Fruit fly (Drosophila melanogaster) whole organism, embryonic: ENCODE data around the gene Mrgn1.

Experiments
- B-H1 ChIP-seq: fragments of 200-800 bp; sonication (Bioruptor generic); IDR thresholded peaks from 3 replicates; pipeline ENCODE4 v1.3.6; 2022; ENCODE audit warnings: missing biosample characterization, missing genetic modification characterization
- Bgb ChIP-seq: fragments of 200-800 bp; sonication (Bioruptor generic); IDR thresholded peaks from 2 replicates; pipeline ENCODE4 v1.3.6; 2022; ENCODE audit warnings: missing biosample characterization, missing genetic modification characterization; ENCODE audit not compliant: partially characterized antibody
- C15 ChIP-seq: fragments of 200-800 bp; sonication (Bioruptor generic); IDR thresholded peaks from 3 replicates; pipeline ENCODE4 v1.3.6; 2022; ENCODE audit warnings: missing biosample characterization, missing genetic modification characterization
- CG12155 ChIP-seq: fragments of 200-800 bp; sonication (Bioruptor generic); optimal IDR thresholded peaks from 3 replicates; lab custom pipeline; 2016; ENCODE audit warnings: missing biosample characterization, missing genetic modification characterization
- CG13287 ChIP-seq: fragments of 200-800 bp; sonication (Bioruptor generic); IDR thresholded peaks from 2 replicates; pipeline ENCODE4 v1.3.6; 2022; ENCODE audit warnings: missing biosample characterization, missing genetic modification characterization; ENCODE audit not compliant: partially characterized antibody
- CG15479 ChIP-seq: fragments of 200-800 bp; sonication (Bioruptor generic); optimal IDR thresholded peaks from 3 replicates; lab custom pipeline; 2019; ENCODE audit warnings: missing biosample characterization, mild to moderate bottlenecking, missing genetic modification characterization, moderate library complexity
- CG15696 ChIP-seq: fragments of 200-800 bp; sonication (Bioruptor generic); optimal IDR thresholded peaks from 2 replicates; lab custom pipeline; 2019; ENCODE audit warnings: missing biosample characterization, mild to moderate bottlenecking, missing genetic modification characterization, moderate library complexity
- CG17568 ChIP-seq: fragments of 200-800 bp; sonication (Bioruptor generic); optimal IDR thresholded peaks from 2 replicates; lab custom pipeline; 2018; ENCODE audit warnings: missing biosample characterization, mild to moderate bottlenecking, missing genetic modification characterization, moderate library complexity
- CG17829 ChIP-seq: fragments of 200-800 bp; optimal IDR thresholded peaks from 2 replicates; lab custom pipeline; 2019; ENCODE audit warnings: missing biosample characterization, mild to moderate bottlenecking, missing genetic modification characterization, moderate library complexity
- CG32772 ChIP-seq: fragments of 200-800 bp; sonication (Bioruptor generic); IDR thresholded peaks from 2 replicates; pipeline ENCODE4 v1.3.6; 2022; ENCODE audit warnings: missing biosample characterization, missing genetic modification characterization
- CG34422 ChIP-seq: fragments of 200-800 bp; sonication (Bioruptor generic); IDR thresholded peaks from 3 replicates; pipeline ENCODE4 v1.3.6; 2022; ENCODE audit warnings: missing biosample characterization, missing genetic modification characterization
- CG3847 ChIP-seq: fragments of 200-800 bp; sonication (Bioruptor generic); IDR thresholded peaks from 2 replicates; pipeline ENCODE4 v1.3.6; 2022; ENCODE audit warnings: missing biosample characterization, missing genetic modification characterization
- CG4328 ChIP-seq: fragments of 200-800 bp; sonication (Bioruptor generic); optimal IDR thresholded peaks from 3 replicates; lab custom pipeline; 2017; ENCODE audit warnings: missing biosample characterization, missing genetic modification reagents, missing genetic modification characterization
- CG4360 ChIP-seq: fragments of 200-800 bp; sonication (Bioruptor generic); IDR thresholded peaks from 2 replicates; pipeline ENCODE4 v1.3.6; 2022; ENCODE audit warnings: missing biosample characterization, missing genetic modification characterization
- CG9817 ChIP-seq: fragments of 200-800 bp; sonication (Bioruptor generic); optimal IDR thresholded peaks from 2 replicates; lab custom pipeline; 2018; ENCODE audit warnings: missing biosample characterization, mild to moderate bottlenecking, missing genetic modification characterization, moderate library complexity
- CG9932 ChIP-seq: fragments of 200-800 bp; sonication (Bioruptor generic); IDR thresholded peaks from 2 replicates; pipeline ENCODE4 v1.3.6; 2022; ENCODE audit warnings: missing biosample characterization, missing genetic modification characterization
- CoRest ChIP-seq: fragments of 200-800 bp; sonication (Bioruptor generic); optimal IDR thresholded peaks from 3 replicates; lab custom pipeline; 2018; ENCODE audit warnings: missing biosample characterization, mild to moderate bottlenecking, missing genetic modification characterization, moderate library complexity
- Dip2 ChIP-seq: fragments of 200-800 bp; sonication (Bioruptor generic); IDR thresholded peaks from 2 replicates; pipeline ENCODE4 v1.3.6; 2022; ENCODE audit warnings: missing biosample characterization, missing genetic modification characterization
- Ets65A ChIP-seq: fragments of 200-800 bp; sonication (Bioruptor generic); peaks from one replicate; lab custom pipeline; 2016; ENCODE audit warnings: missing biosample characterization, missing genetic modification characterization
- H15 ChIP-seq: fragments of 200-800 bp; sonication (Bioruptor generic); IDR thresholded peaks from 3 replicates; pipeline ENCODE4 v1.3.6; 2022; ENCODE audit warnings: missing biosample characterization, missing genetic modification characterization
- Jarid2 ChIP-seq: fragments of 200-800 bp; sonication (Bioruptor generic); optimal IDR thresholded peaks from 3 replicates; lab custom pipeline; 2017; ENCODE audit warnings: mild to moderate bottlenecking, missing biosample characterization, missing genetic modification reagents, missing genetic modification characterization
- MBD-R2 ChIP-seq: fragments of 200-800 bp; sonication (Bioruptor generic); IDR thresholded peaks from 2 replicates; pipeline ENCODE4 v1.3.6; 2022; ENCODE audit warnings: missing biosample characterization, missing genetic modification characterization
- Mad ChIP-seq: fragments of 200-800 bp; sonication (Bioruptor generic); optimal IDR thresholded peaks from 2 replicates; lab custom pipeline; 2016; ENCODE audit warnings: missing biosample characterization, missing genetic modification characterization
- Nf-YC ChIP-seq: fragments of 200-800 bp; optimal IDR thresholded peaks from 3 replicates; lab custom pipeline; 2019; ENCODE audit warnings: missing biosample characterization, mild to moderate bottlenecking, missing genetic modification characterization, moderate library complexity
- NfI ChIP-seq: fragments of 200-800 bp; sonication (Bioruptor generic); optimal IDR thresholded peaks from 3 replicates; lab custom pipeline; 2018; ENCODE audit warnings: missing biosample characterization, mild to moderate bottlenecking, missing genetic modification characterization, moderate library complexity
- Side ChIP-seq: fragments of 200-800 bp; sonication (Bioruptor generic); optimal IDR thresholded peaks from 2 replicates; lab custom pipeline; 2016; ENCODE audit warnings: missing biosample characterization, missing genetic modification characterization
- Spps ChIP-seq: fragments of 200-800 bp; sonication (Bioruptor generic); optimal IDR thresholded peaks from 2 replicates; lab custom pipeline; 2018; ENCODE audit warnings: missing biosample characterization, mild to moderate bottlenecking, missing genetic modification characterization
- Ssrp ChIP-seq: fragments of 200-800 bp; sonication (Bioruptor generic); optimal IDR thresholded peaks from 2 replicates; lab custom pipeline; 2018; ENCODE audit warnings: missing biosample characterization, mild to moderate bottlenecking, missing genetic modification characterization, moderate library complexity
- ash1 ChIP-seq: fragments of 200-800 bp; sonication (Bioruptor generic); optimal IDR thresholded peaks from 2 replicates; lab custom pipeline; 2018; ENCODE audit warnings: missing biosample characterization, mild to moderate bottlenecking, missing genetic modification characterization
- bbx ChIP-seq: fragments of 200-800 bp; sonication (Bioruptor generic); IDR thresholded peaks from 2 replicates; pipeline ENCODE4 v1.3.6; 2022; ENCODE audit warnings: missing biosample characterization, missing genetic modification characterization; ENCODE audit not compliant: partially characterized antibody
- eyg ChIP-seq: fragments of 200-800 bp; sonication (Bioruptor generic); optimal IDR thresholded peaks from 3 replicates; lab custom pipeline; 2016; ENCODE audit warnings: missing biosample characterization, missing genetic modification characterization
- fd102C ChIP-seq: fragments of 200-800 bp; sonication (Bioruptor generic); optimal IDR thresholded peaks from 2 replicates; lab custom pipeline; 2018; ENCODE audit warnings: missing biosample characterization, mild to moderate bottlenecking, missing genetic modification characterization, moderate library complexity
- fd64A ChIP-seq: fragments of 200-800 bp; sonication (Bioruptor generic); optimal IDR thresholded peaks from 3 replicates; lab custom pipeline; 2018; ENCODE audit warnings: missing biosample characterization, mild to moderate bottlenecking, missing genetic modification characterization
- ftz-f1 ChIP-seq: fragments of 200-800 bp; sonication (Bioruptor generic); optimal IDR thresholded peaks from 2 replicates; lab custom pipeline; 2016; ENCODE audit warnings: missing biosample characterization, missing genetic modification characterization
- gce ChIP-seq: fragments of 200-800 bp; sonication (Bioruptor generic); IDR thresholded peaks from 3 replicates; pipeline ENCODE4 v1.3.6; 2022; ENCODE audit warnings: missing biosample characterization, missing genetic modification characterization
- grau ChIP-seq: fragments of 200-800 bp; optimal IDR thresholded peaks from 3 replicates; lab custom pipeline; 2019; ENCODE audit warnings: missing biosample characterization, mild to moderate bottlenecking, missing genetic modification characterization, moderate library complexity
- h ChIP-seq: fragments of >200 bp; optimal IDR thresholded peaks from 2 replicates; lab custom pipeline; 2017
- insv ChIP-seq, 2 experiments: fragments of 200-800 bp; sonication (Bioruptor generic); optimal IDR thresholded peaks; 3 replicates each; lab custom pipeline; 2016 to 2018; ENCODE audit warnings: missing biosample characterization in 2 of 2, missing genetic modification characterization in 2 of 2
- kni ChIP-seq: fragments of 200-800 bp; sonication (Bioruptor generic); optimal IDR thresholded peaks from 3 replicates; lab custom pipeline; 2017; ENCODE audit warnings: mild to moderate bottlenecking, missing biosample characterization, missing genetic modification reagents, missing genetic modification characterization
- lab ChIP-seq: fragments of 200-800 bp; sonication (Bioruptor generic); optimal IDR thresholded peaks from 3 replicates; lab custom pipeline; 2017; ENCODE audit warnings: missing biosample characterization, missing genetic modification characterization, mild to moderate bottlenecking, moderate library complexity, missing genetic modification reagents
- nau ChIP-seq: fragments of 200-800 bp; sonication (Bioruptor generic); optimal IDR thresholded peaks from 3 replicates; lab custom pipeline; 2017; ENCODE audit warnings: missing biosample characterization, mild to moderate bottlenecking, missing genetic modification characterization, missing genetic modification reagents
- pan ChIP-seq, 4 experiments: fragments of >200 bp in 3 of 4; fragments of 200-800 bp in 1 of 4; sonication (Bioruptor generic) in 1 of 4; optimal IDR thresholded peaks in 3 of 4; IDR thresholded peaks in 1 of 4; 2 replicates each; pipeline versions ENCODE4 v1.3.6 to Lab custom; 2017 to 2022; ENCODE audit warnings: missing biosample characterization in 2 of 4, missing genetic modification characterization in 2 of 4, mixed read lengths in 1 of 4
- pum ChIP-seq: fragments of 200-800 bp; sonication (Bioruptor generic); optimal IDR thresholded peaks from 2 replicates; lab custom pipeline; 2016; ENCODE audit warnings: missing biosample characterization, missing genetic modification characterization
- slbo ChIP-seq: fragments of 200-800 bp; sonication (Bioruptor generic); IDR thresholded peaks from 2 replicates; pipeline ENCODE4 v1.3.6; 2022; ENCODE audit warnings: missing biosample characterization, missing genetic modification characterization
- stc ChIP-seq: fragments of 200-800 bp; sonication (Bioruptor generic); IDR thresholded peaks from 2 replicates; pipeline ENCODE4 v1.3.6; 2022; ENCODE audit warnings: missing biosample characterization, missing genetic modification characterization
- stwl ChIP-seq: fragments of 200-800 bp; sonication (Bioruptor generic); optimal IDR thresholded peaks from 3 replicates; lab custom pipeline; 2018; ENCODE audit warnings: missing biosample characterization, mild to moderate bottlenecking, missing genetic modification characterization, moderate library complexity
- unc-4 ChIP-seq: fragments of 200-800 bp; sonication (Bioruptor generic); IDR thresholded peaks from 2 replicates; pipeline ENCODE4 v1.3.6; 2022; ENCODE audit warnings: missing biosample characterization, missing genetic modification characterization; ENCODE audit not compliant: partially characterized antibody
- wek ChIP-seq: fragments of 200-800 bp; sonication (Bioruptor generic); optimal IDR thresholded peaks from 3 replicates; lab custom pipeline; 2018; ENCODE audit warnings: missing biosample characterization, mild to moderate bottlenecking, missing genetic modification characterization, moderate library complexity

Gene Mrgn1

DNA sequence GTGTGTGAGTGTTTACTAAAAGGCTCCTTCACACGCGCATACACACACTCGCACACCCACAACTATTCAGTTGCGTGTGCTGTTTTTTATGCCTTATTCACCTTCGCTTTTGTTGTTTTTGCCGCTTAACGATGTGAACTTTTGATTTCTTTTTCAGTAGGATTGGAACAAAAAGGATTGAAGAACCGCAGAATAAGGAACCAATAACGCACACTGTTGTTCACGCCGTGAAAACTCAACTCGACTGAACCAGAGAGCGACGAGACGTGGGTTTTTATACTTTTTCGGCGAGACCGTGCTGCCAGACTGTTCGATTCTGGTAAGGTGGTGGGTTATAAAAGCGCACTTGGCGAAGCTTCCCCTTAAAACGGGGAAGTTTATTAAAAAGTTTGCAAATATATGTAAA lies 33.4 kb upstream of the Mrgn1 start, which contains the start of gene Pdcd4 (continued):
- TF ChIP-seq CG9817 (no peak), C15 (GFP tag; lab: Robert Waterston, UW) (no peak), ash1 (no peak), CG17568 (peak; percentile 8), CoRest (tag; lab: Kevin White, UChicago) (peak; percentile 42), Dip2 (GFP tag; lab: Robert Waterston, UW) (no peak), NfI (GFP tag; lab: Kevin White, UChicago) (peak; percentile 35), MBD-R2 (GFP tag; lab: Robert Waterston, UW) (no peak), slbo (no peak), CG4328 (GFP tag; lab: Kevin White, UChicago) (peak; percentile 52), fd64A (GFP tag; lab: Kevin White, UChicago) (no peak), Spps (tag; lab: Kevin White, UChicago) (no peak), h (lab: Kevin White, UChicago) (no peak), lab (GFP tag; lab: Kevin White, UChicago) (peak; percentile 4), CG34422 (GFP tag; lab: Robert Waterston, UW) (peak; percentile 22; the same call in 1 of the 3 replicates), gce (GFP tag; lab: Robert Waterston, UW) (no peak), fd102C (GFP tag; lab: Kevin White, UChicago) (no peak), stwl (tag; lab: Kevin White, UChicago) (peak; percentile 35), unc-4 (GFP tag; lab: Robert Waterston, UW) (no peak), Jarid2 (GFP tag; lab: Kevin White, UChicago) (peak; percentile 95), grau (peak; percentile 10), CG13287 (GFP tag; lab: Robert Waterston, UW) (peak; percentile 17; the same call in 1 of the 2 replicates), wek (GFP tag; lab: Kevin White, UChicago) (peak; percentile 24), CG4360 (GFP tag; lab: Robert Waterston, UW) (no peak; the same call in 1 of the 2 replicates), pum (GFP tag; lab: Kevin White, UChicago) (no peak), CG12155 (peak; percentile 44), pan (optimal IDR thresholded peaks at IDR 0.05; lab: Kevin White, UChicago) (no peak), pan (GFP tag; optimal IDR thresholded peaks at IDR 0.05 in 1 of 2, IDR thresholded peaks at IDR 0.05 in 1 of 2) (no peak), Mad (GFP tag; lab: Kevin White, UChicago) (peak; percentile 24), Nf-YC (tag; lab: Kevin White, UChicago) (peak; percentile 0), CG9932 (GFP tag; lab: Robert Waterston, UW) (no peak), Bgb (peak; percentile 44; the same call in 1 of the 2 replicates), stc (GFP tag; lab: Robert Waterston, UW) (no peak), Ets65A (GFP tag; lab: Kevin White, UChicago) (peak; percentile 57), Ssrp (tag; lab: Kevin White, UChicago) (no peak), CG15479 (GFP tag; lab: Kevin White, UChicago) (no peak), CG15696 (tag; lab: Kevin White, UChicago) (no peak), bbx (peak; percentile 57; the same call in 1 of the 2 replicates), H15 (GFP tag; lab: Robert Waterston, UW) (no peak), CG17829 (tag; lab: Kevin White, UChicago) (peak; percentile 21), CG3847 (no peak), ftz-f1 (GFP tag; lab: Kevin White, UChicago) (peak; percentile 3), B-H1 (GFP tag; lab: Robert Waterston, UW) (no peak), nau (GFP tag; lab: Kevin White, UChicago) (peak; percentile 2), CG32772 (GFP tag; lab: Robert Waterston, UW) (no peak), kni (GFP tag; lab: Kevin White, UChicago) (no peak), Side (peak; percentile 16), eyg (GFP tag; lab: Kevin White, UChicago) (no peak), insv (GFP tag; optimal IDR thresholded peaks at IDR 0.05; lab: Kevin White, UChicago) (peak in 1 of 2 experiments; percentile 1)
